Fruit fly (Drosophila melanogaster): ENCODE measurements around the gene CG33003.

CG33003 gene

DNA sequence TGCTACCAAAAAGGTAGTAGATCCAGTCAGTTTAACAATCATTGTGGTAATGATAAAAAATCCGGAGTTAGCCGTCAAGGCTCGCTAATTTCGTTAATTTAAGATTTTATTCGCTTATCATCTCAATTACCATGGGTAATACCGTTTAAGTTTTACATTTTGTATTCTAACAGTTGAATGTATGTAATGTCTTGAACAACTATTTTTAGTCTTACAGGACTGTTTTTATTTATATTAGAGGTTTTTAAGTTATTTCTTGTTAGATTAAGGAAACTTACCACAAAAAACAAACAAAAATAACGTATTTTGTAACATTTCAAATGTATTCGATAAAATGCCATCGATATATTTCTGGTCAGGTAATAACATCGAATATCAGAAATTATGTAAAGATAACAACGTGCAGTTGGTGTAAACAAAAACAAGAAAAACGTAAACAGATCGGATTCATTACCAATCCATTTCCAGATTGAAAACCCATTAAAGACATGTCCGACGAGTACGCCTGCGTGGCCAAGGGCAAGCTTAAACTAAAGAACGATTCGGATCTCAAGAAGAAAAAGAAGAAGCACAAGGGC is 41.3 kb downstream of the CG33003 start, which contains the start of the genes Sfp24F and CG15432:
Sfp24F (minus strand) TSS at position 51 of the 578 bp plus-strand sequence.
CG15432 (plus strand) TSS at position 311 of the 578 bp plus-strand sequence.
- TF ChIP-seq psq (optimal IDR thresholded peaks at IDR 0.05) (no peak), ttk (optimal IDR thresholded peaks at IDR 0.05) (no peak), Myc (optimal IDR thresholded peaks at IDR 0.05) (no peak), h (optimal IDR thresholded peaks at IDR 0.05) (no peak), Sin3A (optimal IDR thresholded peaks at IDR 0.05) (no peak), insv (optimal IDR thresholded peaks at IDR 0.05) (no peak)

dm6 chr2L:4444457-4444856 is 43.7 kb downstream of the CG33003 start, which contains the start of the genes morgue and Elp3:
morgue (minus strand) TSS chr2L:4444680.
Elp3 (plus strand) TSS chr2L:4444732.
- TF ChIP-seq ttk (optimal IDR thresholded peaks at IDR 0.05) (no peak), Myc (optimal IDR thresholded peaks at IDR 0.05) (no peak), Sin3A (optimal IDR thresholded peaks at IDR 0.05) (no peak), h (optimal IDR thresholded peaks at IDR 0.05) (no peak), insv (optimal IDR thresholded peaks at IDR 0.05) (no peak), psq (optimal IDR thresholded peaks at IDR 0.05) (no peak)

- TF ChIP-seq Sin3A (optimal IDR thresholded peaks at IDR 0.05) (no peak), psq (optimal IDR thresholded peaks at IDR 0.05) (peak; percentile 40)
Observed at dm6 chr2L:4448582-4449016, 47.8 kb downstream of the CG33003 start, which contains the start of gene MFS18. MFS18 (minus strand) TSS chr2L:4448635.

Measured in Kc167 (cell line).